Worm (Caenorhabditis elegans): ENCODE measurements around the gene mib-1.

Gene mib-1

DNA sequence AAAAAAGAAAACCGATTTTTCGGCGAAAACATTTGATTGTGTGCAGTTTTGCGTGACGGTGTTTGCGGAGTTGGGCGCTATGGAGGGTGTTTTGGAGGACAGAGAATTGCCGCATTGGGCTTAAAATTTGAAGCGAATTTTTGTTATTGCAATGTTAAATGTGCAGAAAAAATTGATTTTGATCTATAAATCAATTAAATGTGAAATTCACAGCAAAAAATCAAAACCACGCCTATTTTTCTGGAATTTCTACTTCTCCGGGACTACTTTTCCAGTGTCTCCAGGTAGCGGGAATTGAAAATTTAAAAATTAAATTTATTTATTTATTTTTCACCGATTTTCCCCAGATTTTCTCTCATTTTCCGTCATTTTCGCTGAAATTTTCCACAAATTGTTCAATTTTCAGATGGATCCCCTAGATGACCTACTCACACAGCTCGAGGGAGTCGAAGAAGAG is 26.7 kb upstream of the mib-1 start, which contains the start of gene mcm-10 (continued):
- TF ChIP-seq hrde-1 (tag; optimal IDR thresholded peaks at IDR 0.05; ENCODE audit: borderline replicate concordance): no peak
- TF ChIP-seq egl-44 (GFP tag; IDR thresholded peaks at IDR 0.05): no peak
- TF ChIP-seq ekl-4 (GFP tag; IDR thresholded peaks at IDR 0.05): no peak
- TF ChIP-seq lin-54 (GFP tag; optimal IDR thresholded peaks at IDR 0.05): peak; percentile 72
- TF ChIP-seq gei-17 (GFP tag; optimal IDR thresholded peaks at IDR 0.05): no peak
- TF ChIP-seq bed-1 (GFP tag; IDR thresholded peaks at IDR 0.05): no peak
- peak; percentile 29 for TF ChIP-seq ztf-26 (tag; optimal IDR thresholded peaks at IDR 0.05)
- no peak for TF ChIP-seq F22D6.2 (tag; optimal IDR thresholded peaks at IDR 0.05)
- TF ChIP-seq snpc-1.1 (tag; optimal IDR thresholded peaks at IDR 0.05; ENCODE audit: insufficient read depth): no peak
- no peak for TF ChIP-seq lin-26 (GFP tag; IDR thresholded peaks at IDR 0.05)
- TF ChIP-seq madf-6 (GFP tag; IDR thresholded peaks at IDR 0.05): no peak; the same call in 1 of the 2 replicates
- TF ChIP-seq attf-5 (GFP tag; optimal IDR thresholded peaks at IDR 0.05): peak; percentile 89
- TF ChIP-seq F57A8.1 (GFP tag; optimal IDR thresholded peaks at IDR 0.05): no peak
- TF ChIP-seq ceh-79 (tag; optimal IDR thresholded peaks at IDR 0.05): no peak
- peak; percentile 58 for TF ChIP-seq dpl-1 (GFP tag; optimal IDR thresholded peaks at IDR 0.05)
- no peak for TF ChIP-seq C06A6.2 (GFP tag; conservative IDR thresholded peaks at IDR 0.05)
- peak; percentile 8; the same call in 1 of the 2 replicates for TF ChIP-seq C17E4.6 (GFP tag; IDR thresholded peaks at IDR 0.05)
- TF ChIP-seq Y53F4B.3 (GFP tag; IDR thresholded peaks at IDR 0.05): no peak
- no peak for TF ChIP-seq F55B11.4 (tag; optimal IDR thresholded peaks at IDR 0.05; ENCODE audit: borderline replicate concordance, insufficient read depth)
- peak; percentile 68 for TF ChIP-seq athp-1 (tag; optimal IDR thresholded peaks at IDR 0.05)
- TF ChIP-seq lag-1 (GFP tag; IDR thresholded peaks at IDR 0.05): no peak
- peak; percentile 33 for TF ChIP-seq ceh-27 (GFP tag; optimal IDR thresholded peaks at IDR 0.05)
- TF ChIP-seq ztf-25 (GFP tag; IDR thresholded peaks at IDR 0.05): 0 out of 2 replicates have a peak, but pooled peaks have one; percentile 7
- no peak for TF ChIP-seq atf-7 (tag; optimal IDR thresholded peaks at IDR 0.05)
- peak; percentile 15; the same call in 1 of the 2 replicates for TF ChIP-seq ztf-28 (GFP tag; IDR thresholded peaks at IDR 0.05)
- peak; percentile 87 for TF ChIP-seq B0336.3 (GFP tag; IDR thresholded peaks at IDR 0.05)
- no peak for TF ChIP-seq F49E8.2 (tag; optimal IDR thresholded peaks at IDR 0.05; ENCODE audit: insufficient read depth)
- no peak for TF ChIP-seq ceh-58 (GFP tag; IDR thresholded peaks at IDR 0.05)
- no peak for TF ChIP-seq T26A5.8 (tag; optimal IDR thresholded peaks at IDR 0.05)
- TF ChIP-seq hsf-1 (GFP tag; IDR thresholded peaks at IDR 0.05): no peak

DNA sequence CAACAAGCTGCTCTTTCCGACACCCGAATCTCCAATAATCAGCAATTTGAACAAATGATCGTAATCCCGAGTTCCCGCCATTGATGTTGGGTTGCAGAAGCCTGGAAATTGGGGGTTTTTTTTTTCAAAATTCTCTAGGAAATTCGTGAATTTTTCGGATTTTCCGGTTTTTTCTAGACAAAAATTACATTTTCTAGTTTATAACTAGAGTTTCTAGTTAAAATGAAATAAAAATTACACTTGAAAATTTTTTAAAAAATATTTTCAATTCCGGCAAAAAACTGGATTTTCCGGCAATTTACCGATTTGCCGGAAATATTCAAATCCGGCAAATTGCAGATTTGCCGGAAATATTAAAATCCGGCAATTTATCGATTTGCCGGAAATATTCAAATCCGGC is 21.0 kb upstream of the mib-1 start, which contains the start of gene rab-35:
rab-35 (minus strand) TSS at position 101 of the 400 bp plus-strand sequence.
- no peak for TF ChIP-seq tbp1 (GFP tag; optimal IDR thresholded peaks at IDR 0.05)

DNA sequence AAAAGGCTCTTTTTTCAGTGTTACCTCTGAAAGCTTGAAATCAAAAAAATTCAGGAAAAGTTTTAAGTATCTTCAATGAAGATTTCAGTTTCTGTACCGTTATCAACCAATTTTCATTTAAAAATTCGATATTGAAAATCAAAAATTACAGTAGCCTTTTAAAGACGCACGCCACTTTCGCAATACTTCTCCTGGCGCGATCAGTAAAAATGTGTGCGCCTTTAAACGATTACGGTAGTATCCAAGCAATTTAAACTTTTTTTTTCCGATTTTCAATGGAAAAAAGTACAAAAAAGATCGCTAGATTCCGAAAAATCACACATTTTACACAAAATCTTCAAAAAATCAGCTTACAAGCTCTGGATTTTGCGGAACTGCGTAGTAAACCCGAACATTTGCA is 600 bp downstream of the mib-1 start:
- TF ChIP-seq madf-6 (GFP tag; IDR thresholded peaks at IDR 0.05) (peak; percentile 96), ceh-91 (GFP tag; IDR thresholded peaks at IDR 0.05) (peak; percentile 74), sptf-2 (GFP tag; optimal IDR thresholded peaks at IDR 0.05) (no peak), snpc-1.3 (tag; optimal IDR thresholded peaks at IDR 0.05; ENCODE audit: insufficient read depth) (peak; percentile 48), ceh-40 (GFP tag; IDR thresholded peaks at IDR 0.05) (no peak), madf-10 (tag; optimal IDR thresholded peaks at IDR 0.05) (no peak), B0336.3 (GFP tag; IDR thresholded peaks at IDR 0.05) (no peak), ztf-18 (tag; optimal IDR thresholded peaks at IDR 0.05) (no peak), nhr-120 (GFP tag; IDR thresholded peaks at IDR 0.05) (no peak), snpc-3.4 (tag; optimal IDR thresholded peaks at IDR 0.05) (peak; percentile 62), ztf-28 (GFP tag; IDR thresholded peaks at IDR 0.05) (0 out of 2 replicates have a peak, but pooled peaks have one; percentile 31), efl-1 (GFP tag; optimal IDR thresholded peaks at IDR 0.05) (peak; percentile 70), F33H1.4 (GFP tag; IDR thresholded peaks at IDR 0.05) (peak; percentile 86), lsl-1 (GFP tag; optimal IDR thresholded peaks at IDR 0.05) (peak; percentile 97), xnd-1 (tag; optimal IDR thresholded peaks at IDR 0.05) (peak; percentile 81), mcd-1 (GFP tag; IDR thresholded peaks at IDR 0.05) (peak; percentile 24; the same call in 1 of the 2 replicates), D2030.7 (GFP tag; IDR thresholded peaks at IDR 0.05) (peak; percentile 82), hsf-1 (GFP tag; IDR thresholded peaks at IDR 0.05) (no peak), F39B2.1 (GFP tag; IDR thresholded peaks at IDR 0.05) (no peak), lir-1 (GFP tag; conservative IDR thresholded peaks at IDR 0.05) (no peak; the same call in 1 of the 2 replicates)
